Fruit fly (Drosophila melanogaster) whole organism, embryonic: ENCODE measurements around the gene mib1.

Source experiments
- Antp ChIP-seq: fragments of 200-800 bp; sonication (Bioruptor generic); optimal IDR thresholded peaks from 3 replicates; lab custom pipeline; 2016; ENCODE audit warnings: missing biosample characterization, missing genetic modification characterization
- Blimp-1 ChIP-seq: fragments of 200-800 bp; sonication (Bioruptor generic); optimal IDR thresholded peaks from 3 replicates; lab custom pipeline; 2018; ENCODE audit warnings: missing biosample characterization, missing genetic modification characterization, mild to moderate bottlenecking, moderate library complexity, missing genetic modification reagents
- CG10267 ChIP-seq: fragments of 200-800 bp; sonication (Bioruptor generic); optimal IDR thresholded peaks from 2 replicates; lab custom pipeline; 2018; ENCODE audit warnings: missing biosample characterization, mild to moderate bottlenecking, missing genetic modification characterization, moderate library complexity
- CG10366 ChIP-seq: fragments of 200-800 bp; sonication (Bioruptor generic); IDR thresholded peaks from 2 replicates; pipeline ENCODE4 v1.3.6; 2022; ENCODE audit warnings: missing biosample characterization, missing genetic modification characterization
- CG10431 ChIP-seq: fragments of 200-800 bp; sonication (Bioruptor generic); optimal IDR thresholded peaks from 3 replicates; lab custom pipeline; 2018; ENCODE audit warnings: missing biosample characterization, mild to moderate bottlenecking, missing genetic modification characterization
- CG13424 ChIP-seq: fragments of 200-800 bp; sonication (Bioruptor generic); optimal IDR thresholded peaks from 2 replicates; lab custom pipeline; 2019; ENCODE audit warnings: missing biosample characterization, mild to moderate bottlenecking, missing genetic modification characterization, moderate library complexity
- CG15011 ChIP-seq: fragments of 200-800 bp; sonication (Bioruptor generic); optimal IDR thresholded peaks from 3 replicates; lab custom pipeline; 2018; ENCODE audit warnings: missing biosample characterization, mild to moderate bottlenecking, missing genetic modification characterization
- CG18262 ChIP-seq: fragments of 200-800 bp; optimal IDR thresholded peaks from 3 replicates; lab custom pipeline; 2019; ENCODE audit warnings: missing biosample characterization, mild to moderate bottlenecking, missing genetic modification characterization, moderate library complexity
- CG2199 ChIP-seq: fragments of 200-800 bp; sonication (Bioruptor generic); IDR thresholded peaks from 3 replicates; pipeline ENCODE4 v1.3.6; 2022; ENCODE audit warnings: missing biosample characterization, missing genetic modification characterization
- CG2678 ChIP-seq: fragments of 200-800 bp; sonication (Bioruptor generic); optimal IDR thresholded peaks from 3 replicates; lab custom pipeline; 2019; ENCODE audit warnings: missing biosample characterization, mild to moderate bottlenecking, missing genetic modification characterization, moderate library complexity
- CG3407 ChIP-seq: fragments of 200-800 bp; sonication (Bioruptor generic); optimal IDR thresholded peaks from 2 replicates; lab custom pipeline; 2018; ENCODE audit warnings: missing biosample characterization, mild to moderate bottlenecking, missing genetic modification characterization
- CG4820 ChIP-seq: fragments of 200-800 bp; sonication (Bioruptor generic); optimal IDR thresholded peaks from 3 replicates; lab custom pipeline; 2016; ENCODE audit warnings: missing biosample characterization, missing genetic modification characterization
- CG5180 ChIP-seq: fragments of 200-800 bp; sonication (Bioruptor generic); optimal IDR thresholded peaks from 3 replicates; lab custom pipeline; 2017; ENCODE audit warnings: missing biosample characterization, missing genetic modification characterization, mild to moderate bottlenecking, moderate library complexity, missing genetic modification reagents
- CG5245 ChIP-seq: fragments of 200-800 bp; sonication (Bioruptor generic); optimal IDR thresholded peaks from 3 replicates; lab custom pipeline; 2016; ENCODE audit warnings: missing biosample characterization, missing genetic modification characterization
- CG6254 ChIP-seq: fragments of 200-800 bp; sonication (Bioruptor generic); optimal IDR thresholded peaks from 3 replicates; lab custom pipeline; 2017; ENCODE audit warnings: mild to moderate bottlenecking, missing biosample characterization, missing genetic modification reagents, missing genetic modification characterization
- CG7839 ChIP-seq: fragments of 200-800 bp; sonication (Bioruptor generic); optimal IDR thresholded peaks from 3 replicates; lab custom pipeline; 2018; ENCODE audit warnings: missing biosample characterization, mild to moderate bottlenecking, missing genetic modification characterization, moderate library complexity
- CG8290 ChIP-seq, 3 experiments: fragments of 200-800 bp; sonication (Bioruptor generic); optimal IDR thresholded peaks; 2 replicates each; lab custom pipeline; 2016 to 2019; ENCODE audit warnings: missing biosample characterization in 3 of 3, missing genetic modification characterization in 3 of 3, mild to moderate bottlenecking in 2 of 3, moderate library complexity in 1 of 3
- CG8388 ChIP-seq: fragments of 200-800 bp; sonication (Bioruptor generic); optimal IDR thresholded peaks from 2 replicates; lab custom pipeline; 2019; ENCODE audit warnings: missing biosample characterization, mild to moderate bottlenecking, missing genetic modification characterization, moderate library complexity
- CG8924 ChIP-seq: fragments of 200-800 bp; optimal IDR thresholded peaks from 3 replicates; lab custom pipeline; 2019; ENCODE audit warnings: missing biosample characterization, mild to moderate bottlenecking, missing genetic modification characterization, moderate library complexity
- CG9876 ChIP-seq: fragments of 200-800 bp; sonication (Bioruptor generic); optimal IDR thresholded peaks from 2 replicates; lab custom pipeline; 2016; ENCODE audit warnings: missing biosample characterization, missing genetic modification characterization
- Drgx ChIP-seq: fragments of 200-800 bp; sonication (Bioruptor generic); IDR thresholded peaks from 2 replicates; pipeline ENCODE4 v1.3.6; 2022; ENCODE audit warnings: missing biosample characterization, missing genetic modification characterization
- Ets65A ChIP-seq: fragments of 200-800 bp; sonication (Bioruptor generic); peaks from one replicate; lab custom pipeline; 2016; ENCODE audit warnings: missing biosample characterization, missing genetic modification characterization
- Hmr ChIP-seq: fragments of 200-800 bp; sonication (Bioruptor generic); optimal IDR thresholded peaks from 3 replicates; lab custom pipeline; 2017; ENCODE audit warnings: mild to moderate bottlenecking, missing biosample characterization, missing genetic modification reagents, missing genetic modification characterization
- Hr78 ChIP-seq, 2 experiments: fragments of 200-800 bp in 1 of 2; fragments of >200 bp in 1 of 2; sonication (Bioruptor generic) in 1 of 2; optimal IDR thresholded peaks; 2 replicates each; lab custom pipeline; 2017 to 2019; ENCODE audit warnings: missing biosample characterization in 2 of 2, missing genetic modification characterization in 2 of 2, mild to moderate bottlenecking in 1 of 2, moderate library complexity in 1 of 2
- Lhr ChIP-seq: fragments of 200-800 bp; sonication (Bioruptor generic); optimal IDR thresholded peaks from 3 replicates; lab custom pipeline; 2017; ENCODE audit warnings: mild to moderate bottlenecking, missing biosample characterization, missing genetic modification reagents, missing genetic modification characterization
- Mes4 ChIP-seq: fragments of 200-800 bp; sonication (Bioruptor generic); optimal IDR thresholded peaks from 2 replicates; lab custom pipeline; 2016; ENCODE audit warnings: missing biosample characterization, missing genetic modification characterization
- Oli ChIP-seq: fragments of 200-800 bp; sonication (Bioruptor generic); optimal IDR thresholded peaks from 2 replicates; lab custom pipeline; 2018; ENCODE audit warnings: missing biosample characterization, mild to moderate bottlenecking, missing genetic modification characterization, moderate library complexity
- Ssrp ChIP-seq: fragments of 200-800 bp; sonication (Bioruptor generic); optimal IDR thresholded peaks from 2 replicates; lab custom pipeline; 2018; ENCODE audit warnings: missing biosample characterization, mild to moderate bottlenecking, missing genetic modification characterization, moderate library complexity
- abd-A ChIP-seq: fragments of 200-800 bp; sonication (Bioruptor generic); optimal IDR thresholded peaks from 3 replicates; lab custom pipeline; 2019; ENCODE audit warnings: missing biosample characterization, mild to moderate bottlenecking, missing genetic modification characterization, moderate library complexity
- ato ChIP-seq: fragments of 200-800 bp; sonication (Bioruptor generic); IDR thresholded peaks from 2 replicates; pipeline ENCODE4 v1.3.6; 2022; ENCODE audit warnings: missing biosample characterization, missing genetic modification characterization; ENCODE audit not compliant: partially characterized antibody
- chif ChIP-seq, 2 experiments: fragments of 200-800 bp; sonication (Bioruptor generic); optimal IDR thresholded peaks; 3 replicates each; lab custom pipeline; 2016; ENCODE audit warnings: missing biosample characterization in 2 of 2, missing genetic modification characterization in 2 of 2
- grau ChIP-seq: fragments of 200-800 bp; optimal IDR thresholded peaks from 3 replicates; lab custom pipeline; 2019; ENCODE audit warnings: missing biosample characterization, mild to moderate bottlenecking, missing genetic modification characterization, moderate library complexity
- gro ChIP-seq: fragments of 200-800 bp; sonication (Bioruptor generic); optimal IDR thresholded peaks from 2 replicates; lab custom pipeline; 2016; ENCODE audit warnings: missing biosample characterization, missing genetic modification characterization
- ind ChIP-seq: fragments of 200-800 bp; sonication (Bioruptor generic); optimal IDR thresholded peaks from 3 replicates; lab custom pipeline; 2016; ENCODE audit warnings: missing biosample characterization, missing genetic modification characterization
- kah ChIP-seq: fragments of 200-800 bp; sonication (Bioruptor generic); optimal IDR thresholded peaks from 2 replicates; lab custom pipeline; 2018; ENCODE audit warnings: missing biosample characterization, mild to moderate bottlenecking, missing genetic modification characterization
- lilli ChIP-seq: fragments of 200-800 bp; sonication (Bioruptor generic); optimal IDR thresholded peaks from 3 replicates; lab custom pipeline; 2016; ENCODE audit warnings: missing biosample characterization, missing genetic modification characterization
- lmd ChIP-seq: fragments of 200-800 bp; sonication (Bioruptor generic); IDR thresholded peaks from 2 replicates; pipeline ENCODE4 v1.3.6; 2022; ENCODE audit warnings: missing biosample characterization, missing genetic modification characterization
- lov ChIP-seq, 2 experiments: fragments of 200-800 bp in 1 of 2; fragments of >200 bp in 1 of 2; sonication (Bioruptor generic) in 1 of 2; IDR thresholded peaks in 1 of 2; optimal IDR thresholded peaks in 1 of 2; 2 replicates in 1 of 2; 3 replicates in 1 of 2; pipeline versions ENCODE4 v1.3.6 to Lab custom; 2017 to 2022; ENCODE audit warnings: missing biosample characterization in 1 of 2, missing genetic modification characterization in 1 of 2
- nau ChIP-seq: fragments of 200-800 bp; sonication (Bioruptor generic); optimal IDR thresholded peaks from 3 replicates; lab custom pipeline; 2017; ENCODE audit warnings: missing biosample characterization, mild to moderate bottlenecking, missing genetic modification characterization, missing genetic modification reagents
- nerfin-2 ChIP-seq: fragments of 200-800 bp; sonication (Bioruptor generic); IDR thresholded peaks from 2 replicates; pipeline ENCODE4 v1.3.6; 2022; ENCODE audit warnings: missing biosample characterization, missing genetic modification characterization; ENCODE audit not compliant: partially characterized antibody
- pan ChIP-seq, 4 experiments: fragments of >200 bp in 3 of 4; fragments of 200-800 bp in 1 of 4; sonication (Bioruptor generic) in 1 of 4; optimal IDR thresholded peaks in 3 of 4; IDR thresholded peaks in 1 of 4; 2 replicates each; pipeline versions ENCODE4 v1.3.6 to Lab custom; 2017 to 2022; ENCODE audit warnings: missing biosample characterization in 2 of 4, missing genetic modification characterization in 2 of 4, mixed read lengths in 1 of 4
- phol ChIP-seq: fragments of 200-800 bp; sonication (Bioruptor generic); optimal IDR thresholded peaks from 3 replicates; lab custom pipeline; 2018; ENCODE audit warnings: missing biosample characterization, mild to moderate bottlenecking, missing genetic modification characterization, moderate library complexity
- pnt ChIP-seq: fragments of 200-800 bp; sonication (Bioruptor generic); optimal IDR thresholded peaks from 3 replicates; lab custom pipeline; 2016; ENCODE audit warnings: missing biosample characterization, missing genetic modification characterization
- sc ChIP-seq, 3 experiments: fragments of >200 bp in 2 of 3; fragments of 200-800 bp in 1 of 3; sonication (Bioruptor generic) in 1 of 3; optimal IDR thresholded peaks; 2 replicates in 2 of 3; 3 replicates in 1 of 3; lab custom pipeline; 2017; ENCODE audit warnings: mild to moderate bottlenecking in 1 of 3, missing biosample characterization in 1 of 3, missing genetic modification characterization in 1 of 3, missing genetic modification reagents in 1 of 3
- sens ChIP-seq: fragments of 200-800 bp; sonication (Bioruptor generic); peaks from one replicate; lab custom pipeline; 2016; ENCODE audit warnings: missing biosample characterization, missing genetic modification characterization
- trem ChIP-seq: fragments of 200-800 bp; optimal IDR thresholded peaks from 3 replicates; lab custom pipeline; 2019; ENCODE audit warnings: missing biosample characterization, mild to moderate bottlenecking, missing genetic modification characterization, moderate library complexity
- vnd ChIP-seq: fragments of 200-800 bp; sonication (Bioruptor generic); IDR thresholded peaks from 3 replicates; pipeline ENCODE4 v1.3.6; 2022; ENCODE audit warnings: missing biosample characterization, missing genetic modification characterization; ENCODE audit not compliant: partially characterized antibody

mib1 gene

DNA sequence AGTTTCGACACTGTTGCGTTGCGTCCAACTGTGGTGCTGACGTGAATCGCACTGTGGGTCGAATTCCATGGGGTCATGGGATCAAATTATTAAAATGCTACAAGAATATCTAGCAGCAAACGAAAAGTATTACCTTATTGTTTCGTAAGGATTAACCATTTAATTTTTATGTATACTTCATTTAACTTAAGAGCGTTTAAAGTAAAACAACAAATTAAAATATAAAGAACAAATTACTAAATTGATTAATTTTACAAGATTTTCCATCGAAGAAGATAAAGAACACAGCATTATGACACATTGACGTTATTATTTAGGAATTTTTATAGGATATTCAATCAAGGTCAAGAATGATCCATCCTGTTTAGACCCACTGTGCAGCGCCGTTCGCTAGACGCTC, 42.5 kb upstream of the mib1 start:
- TF ChIP-seq CG10267 (tag; lab: Kevin White, UChicago) (peak; percentile 38), CG5245 (GFP tag; lab: Kevin White, UChicago) (peak; percentile 8), Antp (no peak), chif (GFP tag; optimal IDR thresholded peaks at IDR 0.05; lab: Kevin White, UChicago) (peak; percentile 10 to 27), sc (optimal IDR thresholded peaks at IDR 0.05; lab: Kevin White, UChicago) (no peak), sc (GFP tag; optimal IDR thresholded peaks at IDR 0.05; lab: Kevin White, UChicago) (peak; percentile 13), nerfin-2 (GFP tag; lab: Robert Waterston, UW) (no peak), Blimp-1 (GFP tag; lab: Kevin White, UChicago) (peak; percentile 58), CG8290 (GFP tag; optimal IDR thresholded peaks at IDR 0.05; lab: Kevin White, UChicago) (no peak), CG8290 (tag; optimal IDR thresholded peaks at IDR 0.05; lab: Kevin White, UChicago) (no peak), CG10366 (peak; percentile 17; the same call in 1 of the 2 replicates), vnd (no peak), lmd (peak; percentile 63), ind (GFP tag; lab: Kevin White, UChicago) (peak; percentile 21), lov (optimal IDR thresholded peaks at IDR 0.05; lab: Kevin White, UChicago) (no peak), lov (GFP tag; IDR thresholded peaks at IDR 0.05; lab: Robert Waterston, UW) (no peak), phol (tag; lab: Kevin White, UChicago) (peak; percentile 68), abd-A (tag; lab: Kevin White, UChicago) (no peak), CG13424 (peak; percentile 58), Lhr (GFP tag; lab: Kevin White, UChicago) (no peak), CG3407 (peak; percentile 14), Oli (tag; lab: Kevin White, UChicago) (peak; percentile 68), trem (peak; percentile 34), CG2678 (tag; lab: Kevin White, UChicago) (peak; percentile 66), CG8924 (peak; percentile 46), gro (GFP tag; lab: Kevin White, UChicago) (no peak), Drgx (GFP tag; lab: Robert Waterston, UW) (peak; percentile 45; the same call in 1 of the 2 replicates), pan (optimal IDR thresholded peaks at IDR 0.05; lab: Kevin White, UChicago) (no peak), pan (GFP tag; optimal IDR thresholded peaks at IDR 0.05 in 1 of 2, IDR thresholded peaks at IDR 0.05 in 1 of 2) (peak in 1 of 2 experiments; percentile 71), CG8388 (GFP tag; lab: Kevin White, UChicago) (peak; percentile 54), kah (GFP tag; lab: Kevin White, UChicago) (peak; percentile 9), CG7839 (tag; lab: Kevin White, UChicago) (peak; percentile 65), CG18262 (peak; percentile 67), ato (GFP tag; lab: Robert Waterston, UW) (no peak), CG2199 (GFP tag; lab: Robert Waterston, UW) (no peak), Ssrp (tag; lab: Kevin White, UChicago) (peak; percentile 62), Hr78 (GFP tag; optimal IDR thresholded peaks at IDR 0.05; lab: Kevin White, UChicago) (peak in 1 of 2 experiments; percentile 44), lilli (GFP tag; lab: Kevin White, UChicago) (peak; percentile 26), sens (GFP tag; lab: Kevin White, UChicago) (peak; percentile 75), Ets65A (peak; percentile 58), CG6254 (GFP tag; lab: Kevin White, UChicago) (peak; percentile 25), nau (GFP tag; lab: Kevin White, UChicago) (peak; percentile 2), CG5180 (peak; percentile 17), Hmr (GFP tag; lab: Kevin White, UChicago) (peak; percentile 48), Mes4 (no peak), CG4820 (GFP tag; lab: Kevin White, UChicago) (peak; percentile 13), pnt (GFP tag; lab: Kevin White, UChicago) (no peak), CG15011 (peak; percentile 23), grau (tag; lab: Kevin White, UChicago) (peak; percentile 64), CG10431 (GFP tag; lab: Kevin White, UChicago) (no peak), CG9876 (no peak)
